Fruit fly (Drosophila melanogaster) whole organism, embryonic: ENCODE measurements around the gene waw.

Experiments
- BtbVII ChIP-seq: fragments of 200-800 bp; sonication (Bioruptor generic); optimal IDR thresholded peaks from 3 replicates; lab custom pipeline; 2017; ENCODE audit warnings: missing biosample characterization, mild to moderate bottlenecking, missing genetic modification characterization
- CG11560 ChIP-seq: fragments of 200-800 bp; sonication (Bioruptor generic); IDR thresholded peaks from 3 replicates; pipeline ENCODE4 v1.3.6; 2022; ENCODE audit warnings: missing biosample characterization, missing genetic modification characterization
- CG13287 ChIP-seq: fragments of 200-800 bp; sonication (Bioruptor generic); IDR thresholded peaks from 2 replicates; pipeline ENCODE4 v1.3.6; 2022; ENCODE audit warnings: missing biosample characterization, missing genetic modification characterization; ENCODE audit not compliant: partially characterized antibody
- Usf ChIP-seq: fragments of 200-800 bp; sonication (Bioruptor generic); optimal IDR thresholded peaks from 2 replicates; lab custom pipeline; 2017; ENCODE audit warnings: missing genotype, missing biosample characterization, missing genetic modification characterization
- ato ChIP-seq: fragments of 200-800 bp; sonication (Bioruptor generic); IDR thresholded peaks from 2 replicates; pipeline ENCODE4 v1.3.6; 2022; ENCODE audit warnings: missing biosample characterization, missing genetic modification characterization; ENCODE audit not compliant: partially characterized antibody
- h ChIP-seq: fragments of >200 bp; optimal IDR thresholded peaks from 2 replicates; lab custom pipeline; 2017
- run ChIP-seq: fragments of 200-800 bp; sonication (Bioruptor generic); optimal IDR thresholded peaks from 3 replicates; lab custom pipeline; 2018; ENCODE audit warnings: missing biosample characterization, mild to moderate bottlenecking, missing genetic modification characterization

dm6 chrX:21387695-21388094, 24.9 kb downstream of the waw start, which contains the start of gene Ddx56:
- TF ChIP-seq CG13287 (GFP tag; lab: Robert Waterston, UW): peak; percentile 71
- TF ChIP-seq h (lab: Kevin White, UChicago): no peak
- TF ChIP-seq CG11560 (tag; lab: Robert Waterston, UW): no peak
- TF ChIP-seq ato (GFP tag; lab: Robert Waterston, UW): no peak
- no peak for TF ChIP-seq BtbVII
- TF ChIP-seq Usf (GFP tag; lab: Kevin White, UChicago): no peak
- TF ChIP-seq run (tag; lab: Kevin White, UChicago): no peak
